Fruit fly (Drosophila melanogaster) whole organism, embryonic: ENCODE results near the gene Shc.

Experiments used
- Bgb ChIP-seq: fragments of 200-800 bp; sonication (Bioruptor generic); IDR thresholded peaks from 2 replicates; pipeline ENCODE4 v1.3.6; 2022; ENCODE audit warnings: missing biosample characterization, missing genetic modification characterization; ENCODE audit not compliant: partially characterized antibody
- CG11723 ChIP-seq: fragments of 200-800 bp; sonication (Bioruptor generic); optimal IDR thresholded peaks from 2 replicates; lab custom pipeline; 2017; ENCODE audit warnings: missing biosample characterization, mild to moderate bottlenecking, missing genetic modification characterization
- CG12071 ChIP-seq: fragments of 200-800 bp; sonication (Bioruptor generic); optimal IDR thresholded peaks from 3 replicates; lab custom pipeline; 2018; ENCODE audit warnings: missing biosample characterization, mild to moderate bottlenecking, missing genetic modification characterization
- CG13287 ChIP-seq: fragments of 200-800 bp; sonication (Bioruptor generic); IDR thresholded peaks from 2 replicates; pipeline ENCODE4 v1.3.6; 2022; ENCODE audit warnings: missing biosample characterization, missing genetic modification characterization; ENCODE audit not compliant: partially characterized antibody
- CG14014 ChIP-seq: fragments of 200-800 bp; sonication (Bioruptor generic); IDR thresholded peaks from 2 replicates; pipeline ENCODE4 v1.3.6; 2022; ENCODE audit warnings: missing biosample characterization, missing genetic modification characterization
- CG1792 ChIP-seq: fragments of 200-800 bp; sonication (Bioruptor generic); optimal IDR thresholded peaks from 2 replicates; lab custom pipeline; 2016; ENCODE audit warnings: missing biosample characterization, missing genetic modification characterization
- CG2678 ChIP-seq: fragments of 200-800 bp; sonication (Bioruptor generic); optimal IDR thresholded peaks from 3 replicates; lab custom pipeline; 2019; ENCODE audit warnings: missing biosample characterization, mild to moderate bottlenecking, missing genetic modification characterization, moderate library complexity
- CG31441 ChIP-seq: fragments of 200-800 bp; sonication (Bioruptor generic); IDR thresholded peaks from 2 replicates; pipeline ENCODE4 v1.3.6; 2022; ENCODE audit warnings: missing biosample characterization, missing genetic modification characterization
- CG33557 ChIP-seq: fragments of 200-800 bp; sonication (Bioruptor generic); optimal IDR thresholded peaks from 2 replicates; lab custom pipeline; 2019; ENCODE audit warnings: missing biosample characterization, mild to moderate bottlenecking, missing genetic modification characterization, moderate library complexity
- CG34376 ChIP-seq: fragments of 200-800 bp; sonication (Bioruptor generic); optimal IDR thresholded peaks from 2 replicates; lab custom pipeline; 2018; ENCODE audit warnings: missing biosample characterization, mild to moderate bottlenecking, missing genetic modification characterization
- CG43689 ChIP-seq: fragments of 200-800 bp; sonication (Bioruptor generic); IDR thresholded peaks from 2 replicates; pipeline ENCODE4 v1.3.6; 2022; ENCODE audit warnings: missing biosample characterization, missing genetic modification characterization
- CG4820 ChIP-seq: fragments of 200-800 bp; sonication (Bioruptor generic); optimal IDR thresholded peaks from 3 replicates; lab custom pipeline; 2016; ENCODE audit warnings: missing biosample characterization, missing genetic modification characterization
- CG6175 ChIP-seq: fragments of 200-800 bp; sonication (Bioruptor generic); IDR thresholded peaks from 3 replicates; pipeline ENCODE4 v1.3.6; 2022; ENCODE audit warnings: missing biosample characterization, missing genetic modification characterization
- CG8089 ChIP-seq: fragments of 200-800 bp; sonication (Bioruptor generic); optimal IDR thresholded peaks from 3 replicates; lab custom pipeline; 2016; ENCODE audit warnings: missing biosample characterization, missing genetic modification characterization
- CrebB ChIP-seq: fragments of 200-800 bp; sonication (Bioruptor generic); optimal IDR thresholded peaks from 3 replicates; lab custom pipeline; 2018; ENCODE audit warnings: missing biosample characterization, mild to moderate bottlenecking, missing genetic modification characterization
- Dip2 ChIP-seq: fragments of 200-800 bp; sonication (Bioruptor generic); IDR thresholded peaks from 2 replicates; pipeline ENCODE4 v1.3.6; 2022; ENCODE audit warnings: missing biosample characterization, missing genetic modification characterization
- Doc2 ChIP-seq: fragments of 200-800 bp; sonication (Bioruptor generic); IDR thresholded peaks from 2 replicates; pipeline ENCODE4 v1.3.6; 2022; ENCODE audit warnings: missing biosample characterization, missing genetic modification characterization
- Doc3 ChIP-seq: fragments of 200-800 bp; sonication (Bioruptor generic); IDR thresholded peaks from 3 replicates; pipeline ENCODE4 v1.3.6; 2022; ENCODE audit warnings: missing biosample characterization, missing genetic modification characterization; ENCODE audit not compliant: partially characterized antibody
- ERR ChIP-seq: fragments of 200-800 bp; sonication (Bioruptor generic); optimal IDR thresholded peaks from 2 replicates; lab custom pipeline; 2016; ENCODE audit warnings: missing biosample characterization, missing genetic modification characterization
- Ets97D ChIP-seq: fragments of 200-800 bp; sonication (Bioruptor generic); optimal IDR thresholded peaks from 3 replicates; lab custom pipeline; 2016; ENCODE audit warnings: missing biosample characterization, missing genetic modification characterization
- Hand ChIP-seq: fragments of 200-800 bp; sonication (Bioruptor generic); optimal IDR thresholded peaks from 2 replicates; lab custom pipeline; 2017; ENCODE audit warnings: mild to moderate bottlenecking, missing biosample characterization, missing genetic modification reagents, missing genetic modification characterization
- HmgZ ChIP-seq: fragments of 200-800 bp; sonication (Bioruptor generic); optimal IDR thresholded peaks from 2 replicates; lab custom pipeline; 2018; ENCODE audit warnings: missing biosample characterization, mild to moderate bottlenecking, missing genetic modification characterization
- Hmx ChIP-seq: fragments of 200-800 bp; sonication (Bioruptor generic); optimal IDR thresholded peaks from 2 replicates; lab custom pipeline; 2016; ENCODE audit warnings: missing biosample characterization, missing genetic modification characterization
- Hr39 ChIP-seq: fragments of >200 bp; optimal IDR thresholded peaks from 2 replicates; lab custom pipeline; 2017
- Hr78 ChIP-seq, 2 experiments: fragments of 200-800 bp in 1 of 2; fragments of >200 bp in 1 of 2; sonication (Bioruptor generic) in 1 of 2; optimal IDR thresholded peaks; 2 replicates each; lab custom pipeline; 2017 to 2019; ENCODE audit warnings: missing biosample characterization in 2 of 2, missing genetic modification characterization in 2 of 2, mild to moderate bottlenecking in 1 of 2, moderate library complexity in 1 of 2
- MESR4 ChIP-seq: fragments of 200-800 bp; sonication (Bioruptor generic); optimal IDR thresholded peaks from 2 replicates; lab custom pipeline; 2018; ENCODE audit warnings: missing biosample characterization, mild to moderate bottlenecking, missing genetic modification characterization, moderate library complexity
- Mrtf ChIP-seq: fragments of 200-800 bp; sonication (Bioruptor generic); IDR thresholded peaks from 3 replicates; pipeline ENCODE4 v1.3.6; 2022; ENCODE audit warnings: missing biosample characterization, missing genetic modification characterization
- PHDP ChIP-seq: fragments of 200-800 bp; sonication (Bioruptor generic); optimal IDR thresholded peaks from 3 replicates; lab custom pipeline; 2018; ENCODE audit warnings: missing biosample characterization, mild to moderate bottlenecking, missing genetic modification characterization, moderate library complexity
- Poxn ChIP-seq: fragments of 200-800 bp; sonication (Bioruptor generic); IDR thresholded peaks from 2 replicates; pipeline ENCODE4 v1.3.6; 2022; ENCODE audit warnings: missing biosample characterization, missing genetic modification characterization
- Sox100B ChIP-seq: fragments of 200-800 bp; sonication (Bioruptor generic); optimal IDR thresholded peaks from 3 replicates; lab custom pipeline; 2018; ENCODE audit warnings: missing biosample characterization, mild to moderate bottlenecking, missing genetic modification characterization
- ab ChIP-seq: fragments of 200-800 bp; sonication (Bioruptor generic); optimal IDR thresholded peaks from 2 replicates; lab custom pipeline; 2016; ENCODE audit warnings: missing biosample characterization, missing genetic modification characterization
- chm ChIP-seq: fragments of 200-800 bp; sonication (Bioruptor generic); IDR thresholded peaks from 2 replicates; pipeline ENCODE4 v1.3.6; 2022; ENCODE audit warnings: missing biosample characterization, missing genetic modification characterization
- ci ChIP-seq: fragments of 200-800 bp; sonication (Bioruptor generic); IDR thresholded peaks from 3 replicates; pipeline ENCODE4 v1.3.6; 2022; ENCODE audit warnings: missing biosample characterization, missing genetic modification characterization
- dan ChIP-seq: fragments of 200-800 bp; sonication (Bioruptor generic); IDR thresholded peaks from 2 replicates; pipeline ENCODE4 v1.3.6; 2022; ENCODE audit warnings: missing biosample characterization, missing genetic modification characterization
- dmrt99B ChIP-seq: fragments of 200-800 bp; sonication (Bioruptor generic); optimal IDR thresholded peaks from 2 replicates; lab custom pipeline; 2018; ENCODE audit warnings: missing biosample characterization, mild to moderate bottlenecking, missing genetic modification characterization, moderate library complexity
- ewg ChIP-seq: fragments of 200-800 bp; sonication (Bioruptor generic); optimal IDR thresholded peaks from 3 replicates; lab custom pipeline; 2017; ENCODE audit warnings: mild to moderate bottlenecking, missing biosample characterization, missing genetic modification reagents, missing genetic modification characterization
- gcm2 ChIP-seq: fragments of 200-800 bp; sonication (Bioruptor generic); optimal IDR thresholded peaks from 2 replicates; lab custom pipeline; 2016; ENCODE audit warnings: missing biosample characterization, missing genetic modification characterization
- jigr1 ChIP-seq: fragments of 200-800 bp; sonication (Bioruptor generic); IDR thresholded peaks from 3 replicates; pipeline ENCODE4 v1.3.6; 2022; ENCODE audit warnings: missing biosample characterization, missing genetic modification characterization
- ken ChIP-seq: fragments of 200-800 bp; sonication (Bioruptor generic); IDR thresholded peaks from 3 replicates; pipeline ENCODE4 v1.3.6; 2022; ENCODE audit warnings: missing biosample characterization, missing genetic modification characterization
- lov ChIP-seq, 2 experiments: fragments of 200-800 bp in 1 of 2; fragments of >200 bp in 1 of 2; sonication (Bioruptor generic) in 1 of 2; IDR thresholded peaks in 1 of 2; optimal IDR thresholded peaks in 1 of 2; 2 replicates in 1 of 2; 3 replicates in 1 of 2; pipeline versions ENCODE4 v1.3.6 to Lab custom; 2017 to 2022; ENCODE audit warnings: missing biosample characterization in 1 of 2, missing genetic modification characterization in 1 of 2
- maf-S ChIP-seq: fragments of 200-800 bp; sonication (Bioruptor generic); optimal IDR thresholded peaks from 2 replicates; lab custom pipeline; 2016; ENCODE audit warnings: missing biosample characterization, missing genetic modification characterization
- nau ChIP-seq: fragments of 200-800 bp; sonication (Bioruptor generic); optimal IDR thresholded peaks from 3 replicates; lab custom pipeline; 2017; ENCODE audit warnings: missing biosample characterization, mild to moderate bottlenecking, missing genetic modification characterization, missing genetic modification reagents
- org-1 ChIP-seq: fragments of 200-800 bp; sonication (Bioruptor generic); optimal IDR thresholded peaks from 2 replicates; lab custom pipeline; 2017; ENCODE audit warnings: missing biosample characterization, missing genetic modification characterization
- sima ChIP-seq: fragments of 200-800 bp; sonication (Bioruptor generic); optimal IDR thresholded peaks from 2 replicates; lab custom pipeline; 2016; ENCODE audit warnings: missing biosample characterization, missing genetic modification characterization
- sob ChIP-seq: fragments of 200-800 bp; sonication (Bioruptor generic); IDR thresholded peaks from 2 replicates; pipeline ENCODE4 v1.3.6; 2022; ENCODE audit warnings: missing biosample characterization, missing genetic modification characterization
- sr ChIP-seq: fragments of 200-800 bp; sonication (Bioruptor generic); IDR thresholded peaks from 3 replicates; pipeline ENCODE4 v1.3.6; 2022; ENCODE audit warnings: missing biosample characterization, missing genetic modification characterization
- stwl ChIP-seq: fragments of 200-800 bp; sonication (Bioruptor generic); optimal IDR thresholded peaks from 3 replicates; lab custom pipeline; 2018; ENCODE audit warnings: missing biosample characterization, mild to moderate bottlenecking, missing genetic modification characterization, moderate library complexity
- sug ChIP-seq: fragments of 200-800 bp; optimal IDR thresholded peaks from 2 replicates; lab custom pipeline; 2019; ENCODE audit warnings: missing biosample characterization, mild to moderate bottlenecking, missing genetic modification characterization, moderate library complexity
- trh ChIP-seq: fragments of 200-800 bp; sonication (Bioruptor generic); optimal IDR thresholded peaks from 2 replicates; lab custom pipeline; 2016; ENCODE audit warnings: missing biosample characterization, missing genetic modification characterization
- unpg ChIP-seq: fragments of 200-800 bp; sonication (Bioruptor generic); optimal IDR thresholded peaks from 3 replicates; lab custom pipeline; 2018; ENCODE audit warnings: missing biosample characterization, mild to moderate bottlenecking, missing genetic modification characterization, moderate library complexity
- zen ChIP-seq: fragments of 200-800 bp; sonication (Bioruptor generic); optimal IDR thresholded peaks from 3 replicates; lab custom pipeline; 2018; ENCODE audit warnings: missing biosample characterization, mild to moderate bottlenecking, missing genetic modification characterization, moderate library complexity

Gene Shc

dm6 chr3L:9468261-9468890 is 41.6 kb downstream of the Shc start (continued):
- TF ChIP-seq CG33557 (GFP tag; lab: Kevin White, UChicago) (no peak), Doc2 (no peak), jigr1 (no peak), CG43689 (no peak), stwl (tag; lab: Kevin White, UChicago) (no peak), trh (no peak), sr (no peak), lov (optimal IDR thresholded peaks at IDR 0.05; lab: Kevin White, UChicago) (no peak), lov (GFP tag; IDR thresholded peaks at IDR 0.05; lab: Robert Waterston, UW) (no peak), PHDP (tag; lab: Kevin White, UChicago) (peak; percentile 30), ewg (GFP tag; lab: Kevin White, UChicago) (no peak), nau (GFP tag; lab: Kevin White, UChicago) (no peak), Hr78 (GFP tag; optimal IDR thresholded peaks at IDR 0.05; lab: Kevin White, UChicago) (no peak), ci (no peak), CG1792 (GFP tag; lab: Kevin White, UChicago) (no peak), CG4820 (GFP tag; lab: Kevin White, UChicago) (no peak), HmgZ (tag; lab: Kevin White, UChicago) (no peak), unpg (no peak), Doc3 (no peak), CrebB (tag; lab: Kevin White, UChicago) (no peak), Dip2 (GFP tag; lab: Robert Waterston, UW) (no peak), sob (GFP tag; lab: Robert Waterston, UW) (no peak; the same call in 1 of the 2 replicates), chm (no peak), Hmx (GFP tag; lab: Kevin White, UChicago) (no peak), Mrtf (GFP tag; lab: Robert Waterston, UW) (no peak), CG13287 (GFP tag; lab: Robert Waterston, UW) (no peak), dmrt99B (tag; lab: Kevin White, UChicago) (peak; percentile 55), Sox100B (GFP tag; lab: Kevin White, UChicago) (peak; percentile 64), CG31441 (GFP tag; lab: Robert Waterston, UW) (peak; percentile 63; the same call in 1 of the 2 replicates), Poxn (GFP tag; lab: Robert Waterston, UW) (no peak), CG11723 (GFP tag; lab: Kevin White, UChicago) (peak; percentile 31), CG12071 (GFP tag; lab: Kevin White, UChicago) (no peak), Hr39 (lab: Kevin White, UChicago) (no peak), ken (no peak), ab (GFP tag; lab: Kevin White, UChicago) (no peak), Bgb (GFP tag; lab: Robert Waterston, UW) (no peak), CG8089 (GFP tag; lab: Kevin White, UChicago) (no peak), ERR (GFP tag; lab: Kevin White, UChicago) (no peak), maf-S (no peak), CG2678 (tag; lab: Kevin White, UChicago) (peak; percentile 73), zen (tag; lab: Kevin White, UChicago) (no peak), sug (tag; lab: Kevin White, UChicago) (no peak), Ets97D (GFP tag; lab: Kevin White, UChicago) (no peak), org-1 (GFP tag; lab: Kevin White, UChicago) (no peak), sima (GFP tag; lab: Kevin White, UChicago) (no peak), CG14014 (GFP tag; lab: Robert Waterston, UW) (no peak), CG34376 (GFP tag; lab: Kevin White, UChicago) (no peak), dan (GFP tag; lab: Robert Waterston, UW) (no peak), MESR4 (GFP tag; lab: Kevin White, UChicago) (no peak), gcm2 (GFP tag; lab: Kevin White, UChicago) (no peak), Hand (GFP tag; lab: Kevin White, UChicago) (no peak), CG6175 (GFP tag; lab: Robert Waterston, UW) (no peak)
